Worm (Caenorhabditis elegans) whole organism, early embryonic: ENCODE measurements around the gene fbxa-164.

Experiments
- B0310.2 ChIP-seq: sonication (generic microtip); optimal IDR thresholded peaks from 2 replicates; lab custom pipeline; 2016; ENCODE audit warnings: mild to moderate bottlenecking, missing genetic modification characterization, missing compliant biosample characterization
- F13C5.2 ChIP-seq: sonication (generic microtip); optimal IDR thresholded peaks from 2 replicates; lab custom pipeline; 2017; ENCODE audit warnings: mild to moderate bottlenecking, missing genetic modification characterization, inconsistent platforms, missing compliant biosample characterization
- aly-1 ChIP-seq: sonication (generic microtip); optimal IDR thresholded peaks from 2 replicates; lab custom pipeline; 2016; ENCODE audit warnings: missing genetic modification characterization, missing compliant biosample characterization
- ama-1 ChIP-seq: fragments of 150-350 bp; optimal IDR thresholded peaks from 2 replicates; lab custom pipeline; 2014
- ceh-13 ChIP-seq: fragments of 200-800 bp; sonication (Bioruptor generic); optimal IDR thresholded peaks from 2 replicates; lab custom pipeline; 2018; ENCODE audit warnings: mild to moderate bottlenecking, missing genetic modification characterization, missing compliant biosample characterization
- ceh-36 ChIP-seq: sonication (generic microtip); optimal IDR thresholded peaks from 2 replicates; lab custom pipeline; 2016; ENCODE audit warnings: missing genetic modification characterization, inconsistent platforms, missing compliant biosample characterization
- ets-7 ChIP-seq: sonication (generic microtip); optimal IDR thresholded peaks from 2 replicates; lab custom pipeline; 2016; ENCODE audit warnings: missing genotype, missing genetic modification characterization, missing compliant biosample characterization
- flt-1 ChIP-seq: fragments of 200-800 bp; sonication (Bioruptor generic); IDR thresholded peaks from 2 replicates; pipeline ENCODE4 v1.3.6; 2022; ENCODE audit warnings: missing genetic modification characterization, missing compliant biosample characterization
- hmbx-1 ChIP-seq: sonication (generic microtip); optimal IDR thresholded peaks from 2 replicates; lab custom pipeline; 2016; ENCODE audit warnings: mild to moderate bottlenecking, missing genetic modification characterization, missing compliant biosample characterization
- hmg-4 ChIP-seq: fragments of 200-800 bp; sonication (Bioruptor generic); optimal IDR thresholded peaks from 2 replicates; lab custom pipeline; 2018; ENCODE audit warnings: mild to moderate bottlenecking, missing genetic modification characterization, missing compliant biosample characterization
- hnd-1 ChIP-seq: sonication (generic microtip); optimal IDR thresholded peaks from 2 replicates; lab custom pipeline; 2016; ENCODE audit warnings: missing genetic modification characterization, missing compliant biosample characterization
- pes-1 ChIP-seq: fragments of 200-800 bp; sonication (Bioruptor generic); IDR thresholded peaks from 2 replicates; pipeline ENCODE4 v1.3.6; 2022; ENCODE audit warnings: missing genetic modification reagents, missing genetic modification characterization, missing compliant biosample characterization
- scrt-1 ChIP-seq: fragments of 200-800 bp; sonication (Bioruptor generic); IDR thresholded peaks from 2 replicates; pipeline ENCODE4 v1.3.6; 2022; ENCODE audit warnings: missing genetic modification characterization, missing compliant biosample characterization
- sea-1 ChIP-seq: fragments of 200-800 bp; sonication (Bioruptor generic); conservative IDR thresholded peaks from 2 replicates; pipeline ENCODE4 v1.3.6; 2022; ENCODE audit warnings: missing genetic modification characterization, missing compliant biosample characterization
- tbx-11 ChIP-seq: fragments of 200-800 bp; sonication (Bioruptor generic); IDR thresholded peaks from 2 replicates; pipeline ENCODE4 v1.3.6; 2022; ENCODE audit warnings: missing genetic modification characterization, missing compliant biosample characterization
- tbx-37 ChIP-seq: fragments of 200-800 bp; sonication (Bioruptor generic); conservative IDR thresholded peaks from 2 replicates; pipeline ENCODE4 v1.3.6; 2022; ENCODE audit warnings: missing genetic modification reagents, missing genetic modification characterization, missing compliant biosample characterization
- tra-4 ChIP-seq: sonication (generic microtip); optimal IDR thresholded peaks from 2 replicates; lab custom pipeline; 2017; ENCODE audit warnings: missing genetic modification characterization, missing compliant biosample characterization

Gene fbxa-164

DNA sequence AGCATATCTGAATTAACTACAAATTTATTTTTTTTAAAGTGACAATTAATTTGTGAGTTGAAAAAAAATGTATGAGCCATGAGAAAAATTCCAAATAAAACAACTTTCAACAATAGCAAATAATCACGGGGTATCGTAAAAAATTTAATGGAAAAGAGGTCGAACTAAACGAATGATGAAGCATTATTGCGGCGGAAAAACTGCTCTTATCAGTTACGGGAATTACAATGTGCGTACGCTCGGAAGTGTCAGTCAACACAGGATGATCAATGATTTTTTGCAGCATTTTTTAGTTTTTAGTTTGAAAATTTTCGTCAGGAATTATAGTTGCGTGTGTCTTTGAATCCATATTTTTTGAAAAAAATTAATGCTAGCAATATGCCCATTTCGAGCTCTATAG is 37.1 kb downstream of the fbxa-164 start:
- no peak for TF ChIP-seq hmg-4 (GFP tag; lab: Kevin White, UChicago)
- TF ChIP-seq ets-7 (tag; lab: Kevin White, UChicago): no peak
- TF ChIP-seq pes-1: no peak
- TF ChIP-seq ceh-13: no peak
- TF ChIP-seq ceh-36 (tag; lab: Kevin White, UChicago): no peak
- no peak for TF ChIP-seq B0310.2 (tag; lab: Kevin White, UChicago)
- TF ChIP-seq tra-4 (tag; lab: Kevin White, UChicago): no peak
- no peak for TF ChIP-seq ama-1 (lab: Kevin White, UChicago)
- no peak for TF ChIP-seq flt-1
- TF ChIP-seq tbx-11 (GFP tag; lab: Robert Waterston, UW): no peak
- no peak for TF ChIP-seq tbx-37 (GFP tag; lab: Robert Waterston, UW)
- TF ChIP-seq scrt-1 (GFP tag; lab: Robert Waterston, UW): no peak
- TF ChIP-seq sea-1 (GFP tag; lab: Robert Waterston, UW): no peak
- TF ChIP-seq hnd-1: no peak
- no peak for TF ChIP-seq hmbx-1 (tag; lab: Kevin White, UChicago)
- TF ChIP-seq aly-1 (tag; lab: Kevin White, UChicago): no peak
- TF ChIP-seq F13C5.2 (tag; lab: Kevin White, UChicago): no peak

DNA sequence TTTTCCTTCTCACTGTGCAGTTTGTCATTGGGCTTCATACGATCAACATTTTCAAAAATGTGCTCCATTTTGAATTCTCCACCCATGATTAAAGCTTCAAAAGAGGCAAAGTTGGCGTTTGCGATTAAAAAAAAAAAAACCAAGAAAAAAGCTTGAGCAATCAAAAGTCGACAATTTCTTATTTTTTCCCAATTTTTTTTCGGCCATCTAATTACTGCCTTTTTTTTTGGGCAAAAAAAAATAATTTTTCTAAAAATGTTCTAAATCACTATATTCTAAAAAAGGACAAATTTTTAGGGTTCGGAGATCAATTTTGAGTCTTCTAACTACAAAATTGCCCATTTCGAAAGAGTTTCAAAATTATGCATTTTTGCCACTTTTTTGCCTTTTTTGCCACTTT is 37.8 kb downstream of the fbxa-164 start, which contains the start of gene K05F6.10:
Gene K05F6.10 (minus strand): TSS at position 101 of the 400 bp plus-strand sequence.
- TF ChIP-seq ama-1 (lab: Kevin White, UChicago) (no peak), pes-1 (no peak), flt-1 (no peak), B0310.2 (tag; lab: Kevin White, UChicago) (no peak), scrt-1 (GFP tag; lab: Robert Waterston, UW) (no peak), ets-7 (tag; lab: Kevin White, UChicago) (no peak), sea-1 (GFP tag; lab: Robert Waterston, UW) (no peak), F13C5.2 (tag; lab: Kevin White, UChicago) (no peak), ceh-36 (tag; lab: Kevin White, UChicago) (no peak), tbx-11 (GFP tag; lab: Robert Waterston, UW) (no peak), ceh-13 (no peak), hmbx-1 (tag; lab: Kevin White, UChicago) (no peak), aly-1 (tag; lab: Kevin White, UChicago) (no peak), hnd-1 (no peak), tra-4 (tag; lab: Kevin White, UChicago) (no peak), hmg-4 (GFP tag; lab: Kevin White, UChicago) (no peak), tbx-37 (GFP tag; lab: Robert Waterston, UW) (no peak)

ce11 chrII:1571032-1571431 is 42.8 kb downstream of the fbxa-164 start, which contains the start of gene fbxb-46:
Gene fbxb-46 (minus strand): TSS chrII:1571132.
- TF ChIP-seq flt-1 (no peak), hnd-1 (no peak), tbx-37 (GFP tag; lab: Robert Waterston, UW) (no peak), sea-1 (GFP tag; lab: Robert Waterston, UW) (no peak), hmg-4 (GFP tag; lab: Kevin White, UChicago) (no peak), B0310.2 (tag; lab: Kevin White, UChicago) (no peak), ceh-13 (no peak), ets-7 (tag; lab: Kevin White, UChicago) (no peak), scrt-1 (GFP tag; lab: Robert Waterston, UW) (no peak), ama-1 (lab: Kevin White, UChicago) (no peak), aly-1 (tag; lab: Kevin White, UChicago) (no peak)

ce11 chrII:1568214-1568613 is 45.7 kb downstream of the fbxa-164 start, which contains the start of gene fbxb-49:
Gene fbxb-49 (plus strand): TSS chrII:1568514.
- TF ChIP-seq ceh-13: no peak
- TF ChIP-seq tbx-11 (GFP tag; lab: Robert Waterston, UW): no peak
- no peak for TF ChIP-seq scrt-1 (GFP tag; lab: Robert Waterston, UW)
- no peak for TF ChIP-seq hnd-1

- TF ChIP-seq pes-1 (no peak), ama-1 (lab: Kevin White, UChicago) (no peak), ceh-36 (tag; lab: Kevin White, UChicago) (no peak), tbx-37 (GFP tag; lab: Robert Waterston, UW) (no peak), scrt-1 (GFP tag; lab: Robert Waterston, UW) (no peak), hmg-4 (GFP tag; lab: Kevin White, UChicago) (no peak), ets-7 (tag; lab: Kevin White, UChicago) (no peak), sea-1 (GFP tag; lab: Robert Waterston, UW) (no peak), tra-4 (tag; lab: Kevin White, UChicago) (no peak), B0310.2 (tag; lab: Kevin White, UChicago) (no peak)
These were observed 46.2 kb downstream of the fbxa-164 start, which contains the start of gene K05F6.8 for ce11 chrII:1567646-1568045. Gene K05F6.8 (minus strand): TSS chrII:1567746.
